Worm (Caenorhabditis elegans) whole organism, young adult: Measurements from ENCODE around the gene mrpl-35.

Experiments used
- D2030.7 ChIP-seq: fragments of 200-800 bp; sonication (Bioruptor generic); IDR thresholded peaks from 2 replicates; pipeline ENCODE4 v1.3.6; 2022; ENCODE audit warnings: missing genetic modification reagents, missing genetic modification characterization, missing compliant biosample characterization
- Y56A3A.18 ChIP-seq: fragments of 200-800 bp; sonication (Bioruptor generic); IDR thresholded peaks from 2 replicates; pipeline ENCODE4 v1.3.6; 2022; ENCODE audit warnings: missing genetic modification reagents, missing genetic modification characterization, missing compliant biosample characterization
- bed-1 ChIP-seq: fragments of 200-800 bp; sonication (Bioruptor generic); IDR thresholded peaks from 2 replicates; pipeline ENCODE4 v1.3.6; 2022; ENCODE audit warnings: missing genetic modification reagents, missing genetic modification characterization, missing compliant biosample characterization
- dpl-1 ChIP-seq: fragments of 150-350 bp; optimal IDR thresholded peaks from 2 replicates; lab custom pipeline; 2014; ENCODE audit warnings: missing biosample characterization, missing genetic modification reagents, missing genetic modification characterization
- lag-1 ChIP-seq: fragments of 200-800 bp; sonication (Bioruptor generic); IDR thresholded peaks from 2 replicates; pipeline ENCODE4 v1.3.6; 2022; ENCODE audit warnings: missing genetic modification reagents, missing genetic modification characterization, missing compliant biosample characterization
- pha-4 ChIP-seq: fragments of 150-350 bp; sonication (generic microtip); optimal IDR thresholded peaks from 2 replicates; lab custom pipeline; 2014; ENCODE audit warnings: missing biosample characterization, missing genetic modification reagents, missing genetic modification characterization
- unc-62 ChIP-seq: fragments of 150-350 bp; optimal IDR thresholded peaks from 2 replicates; lab custom pipeline; 2014; ENCODE audit warnings: missing biosample characterization, missing genetic modification reagents, missing genetic modification characterization

DNA sequence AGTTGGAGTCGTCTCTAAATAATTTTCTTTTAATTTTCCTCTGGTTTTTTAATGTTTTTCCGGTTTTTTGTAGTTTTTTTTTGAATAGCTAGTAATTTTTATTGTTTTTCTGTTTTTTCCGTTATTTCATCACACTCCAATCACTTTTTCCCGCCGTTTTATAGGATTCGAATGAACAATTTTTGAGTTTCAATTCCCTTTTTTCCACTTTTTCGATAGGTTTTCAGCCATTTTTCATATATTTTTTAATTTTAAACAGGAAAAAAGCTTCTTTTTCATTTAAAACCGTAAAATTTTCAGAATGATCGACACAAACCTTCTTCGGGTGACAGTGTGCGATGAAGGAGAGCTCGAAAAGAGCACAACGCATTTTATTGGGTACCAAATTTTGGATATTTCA lies 48.6 kb upstream of the mrpl-35 start, which contains the start of gene pph-6:
- no peak for TF ChIP-seq D2030.7 (GFP tag; lab: Robert Waterston, UW)
- TF ChIP-seq Y56A3A.18 (GFP tag; lab: Robert Waterston, UW): no peak
- TF ChIP-seq dpl-1 (GFP tag; lab: Kevin White, UChicago): no peak
- TF ChIP-seq lag-1 (GFP tag; lab: Robert Waterston, UW): no peak
- TF ChIP-seq pha-4 (tag; lab: Kevin White, UChicago): no peak
- no peak for TF ChIP-seq unc-62 (GFP tag; lab: Kevin White, UChicago)
- TF ChIP-seq bed-1: no peak
